Worm (Caenorhabditis elegans) whole organism, young adult: ENCODE results near the gene D1046.16.

Experiments used
- F52B5.7 ChIP-seq: sonication (generic microtip); optimal IDR thresholded peaks from 2 replicates; lab custom pipeline; 2016; ENCODE audit warnings: mild to moderate bottlenecking, missing genetic modification characterization, missing compliant biosample characterization
- Y67H2A.10 ChIP-seq: fragments of 200-800 bp; sonication (Bioruptor generic); conservative IDR thresholded peaks from 2 replicates; pipeline ENCODE4 v1.3.6; 2022; ENCODE audit warnings: missing genetic modification reagents, missing genetic modification characterization, missing compliant biosample characterization
- ZK185.1 ChIP-seq: sonication (generic microtip); optimal IDR thresholded peaks from 2 replicates; lab custom pipeline; 2016; ENCODE audit warnings: mild to moderate bottlenecking, missing genetic modification characterization, missing compliant biosample characterization; ENCODE audit not compliant: poor library complexity, severe bottlenecking
- ama-1 ChIP-seq, 3 experiments: fragments of 150-350 bp in 1 of 3; sonication (generic microtip) in 2 of 3; optimal IDR thresholded peaks; 2 replicates each; lab custom pipeline; 2014 to 2018; ENCODE audit warnings: missing biosample characterization in 2 of 3, missing genetic modification characterization in 2 of 3, missing genetic modification reagents in 2 of 3
- bed-1 ChIP-seq: fragments of 200-800 bp; sonication (Bioruptor generic); IDR thresholded peaks from 2 replicates; pipeline ENCODE4 v1.3.6; 2022; ENCODE audit warnings: missing genetic modification reagents, missing genetic modification characterization, missing compliant biosample characterization
- dpl-1 ChIP-seq: fragments of 150-350 bp; optimal IDR thresholded peaks from 2 replicates; lab custom pipeline; 2014; ENCODE audit warnings: missing biosample characterization, missing genetic modification reagents, missing genetic modification characterization
- egl-44 ChIP-seq: fragments of 200-800 bp; sonication (Bioruptor generic); IDR thresholded peaks from 2 replicates; pipeline ENCODE4 v1.3.6; 2022; ENCODE audit warnings: missing genetic modification reagents, missing genetic modification characterization, missing compliant biosample characterization
- madf-6 ChIP-seq: fragments of 200-800 bp; sonication (Bioruptor generic); IDR thresholded peaks from 2 replicates; pipeline ENCODE4 v1.3.6; 2022; ENCODE audit warnings: missing genetic modification reagents, missing genetic modification characterization, missing compliant biosample characterization
- mel-28 ChIP-seq: sonication (generic microtip); optimal IDR thresholded peaks from 2 replicates; lab custom pipeline; 2016; ENCODE audit warnings: borderline replicate concordance, mild to moderate bottlenecking, missing genetic modification characterization, missing compliant biosample characterization
- nfya-2 ChIP-seq: fragments of 200-800 bp; sonication (Bioruptor generic); IDR thresholded peaks from 2 replicates; pipeline ENCODE4 v1.3.6; 2022; ENCODE audit warnings: missing genetic modification reagents, missing genetic modification characterization, missing compliant biosample characterization
- tbp1 ChIP-seq: fragments of 200-800 bp; sonication (Bioruptor generic); optimal IDR thresholded peaks from 2 replicates; lab custom pipeline; 2018; ENCODE audit warnings: mild to moderate bottlenecking, missing genetic modification characterization, missing compliant biosample characterization
- zfh-2 ChIP-seq: fragments of 200-800 bp; sonication (Bioruptor generic); conservative IDR thresholded peaks from 2 replicates; pipeline ENCODE4 v1.3.6; 2022; ENCODE audit warnings: missing genetic modification reagents, missing genetic modification characterization, missing compliant biosample characterization
- ztf-26 ChIP-seq: sonication (generic microtip); optimal IDR thresholded peaks from 2 replicates; lab custom pipeline; 2017; ENCODE audit warnings: missing genetic modification characterization, missing compliant biosample characterization
- ztf-28 ChIP-seq: fragments of 200-800 bp; sonication (Bioruptor generic); IDR thresholded peaks from 2 replicates; pipeline ENCODE4 v1.3.6; 2022; ENCODE audit warnings: missing genetic modification reagents, missing genetic modification characterization, missing compliant biosample characterization

ce11 chrIV:8947146-8947545, 25.2 kb downstream of the D1046.16 start:
- no peak for TF ChIP-seq madf-6
- TF ChIP-seq tbp1 (GFP tag; lab: Kevin White, UChicago), result no peak
- no peak for TF ChIP-seq dpl-1 (GFP tag; lab: Kevin White, UChicago)
- TF ChIP-seq ztf-28 (GFP tag; lab: Robert Waterston, UW), result no peak
- TF ChIP-seq ZK185.1 (tag; lab: Kevin White, UChicago), result no peak
- no peak for TF ChIP-seq ztf-26 (tag; lab: Kevin White, UChicago)
- no peak for TF ChIP-seq ama-1 (optimal IDR thresholded peaks at IDR 0.05; lab: Kevin White, UChicago)
- no peak for TF ChIP-seq ama-1 (GFP tag; optimal IDR thresholded peaks at IDR 0.05; lab: Kevin White, UChicago)
- TF ChIP-seq Y67H2A.10, result no peak
- TF ChIP-seq egl-44 (GFP tag; lab: Robert Waterston, UW), result no peak
- TF ChIP-seq nfya-2 (GFP tag; lab: Robert Waterston, UW), result no peak
- TF ChIP-seq mel-28 (tag; lab: Kevin White, UChicago), result no peak
- TF ChIP-seq zfh-2, result no peak
- TF ChIP-seq bed-1 (GFP tag; lab: Robert Waterston, UW), result no peak
- TF ChIP-seq F52B5.7, result no peak
